Worm (Caenorhabditis elegans) whole organism, young adult: Measurements from ENCODE around the gene F01F1.2.
A peak's percentile ranks its signal among the peaks of the same experiment; 100 is the strongest.

Source experiments
- B0019.2 ChIP-seq: fragments of 200-800 bp; sonication (Bioruptor generic); conservative IDR thresholded peaks from 2 replicates; pipeline ENCODE4 v1.3.6; 2022; ENCODE audit warnings: missing genetic modification reagents, missing genetic modification characterization, missing compliant biosample characterization
- B0336.3 ChIP-seq: fragments of 200-800 bp; sonication (Bioruptor generic); IDR thresholded peaks from 2 replicates; pipeline ENCODE4 v1.3.6; 2022; ENCODE audit warnings: missing genetic modification characterization, missing compliant biosample characterization
- D2030.7 ChIP-seq: fragments of 200-800 bp; sonication (Bioruptor generic); IDR thresholded peaks from 2 replicates; pipeline ENCODE4 v1.3.6; 2022; ENCODE audit warnings: missing genetic modification reagents, missing genetic modification characterization, missing compliant biosample characterization
- F22D6.2 ChIP-seq: sonication (generic microtip); optimal IDR thresholded peaks from 2 replicates; lab custom pipeline; 2016; ENCODE audit warnings: mild to moderate bottlenecking, missing genetic modification characterization, missing compliant biosample characterization
- F33H1.4 ChIP-seq: fragments of 200-800 bp; sonication (Bioruptor generic); IDR thresholded peaks from 2 replicates; pipeline ENCODE4 v1.3.6; 2022; ENCODE audit warnings: missing genetic modification reagents, missing genetic modification characterization, missing compliant biosample characterization
- F39B2.1 ChIP-seq: fragments of 200-800 bp; sonication (Bioruptor generic); IDR thresholded peaks from 2 replicates; pipeline ENCODE4 v1.3.6; 2022; ENCODE audit warnings: missing genetic modification reagents, missing genetic modification characterization, missing compliant biosample characterization
- K12H6.12 ChIP-seq: fragments of 200-800 bp; sonication (Bioruptor generic); optimal IDR thresholded peaks from 2 replicates; lab custom pipeline; 2018; ENCODE audit warnings: mild to moderate bottlenecking, missing genetic modification characterization, missing compliant biosample characterization
- Y79H2A.3 ChIP-seq: fragments of 200-800 bp; sonication (Bioruptor generic); conservative IDR thresholded peaks from 2 replicates; pipeline ENCODE4 v1.3.6; 2022; ENCODE audit warnings: missing genetic modification reagents, missing genetic modification characterization, missing compliant biosample characterization
- Y95B8A.8 ChIP-seq: fragments of 200-800 bp; sonication (Bioruptor generic); IDR thresholded peaks from 2 replicates; pipeline ENCODE4 v1.3.6; 2022; ENCODE audit warnings: missing genetic modification reagents, missing genetic modification characterization, missing compliant biosample characterization
- ZK185.1 ChIP-seq: sonication (generic microtip); optimal IDR thresholded peaks from 2 replicates; lab custom pipeline; 2016; ENCODE audit warnings: mild to moderate bottlenecking, missing genetic modification characterization, missing compliant biosample characterization; ENCODE audit not compliant: poor library complexity, severe bottlenecking
- athp-1 ChIP-seq: sonication (generic microtip); optimal IDR thresholded peaks from 2 replicates; lab custom pipeline; 2017; ENCODE audit warnings: mild to moderate bottlenecking, missing genetic modification characterization, missing compliant biosample characterization
- bed-1 ChIP-seq: fragments of 200-800 bp; sonication (Bioruptor generic); IDR thresholded peaks from 2 replicates; pipeline ENCODE4 v1.3.6; 2022; ENCODE audit warnings: missing genetic modification reagents, missing genetic modification characterization, missing compliant biosample characterization
- cebp-1 ChIP-seq, 2 experiments: fragments of 200-800 bp in 1 of 2; sonication (Bioruptor generic) in 1 of 2; sonication (generic microtip) in 1 of 2; IDR thresholded peaks in 1 of 2; optimal IDR thresholded peaks in 1 of 2; 2 replicates each; pipeline versions ENCODE4 v1.3.6 to Lab custom; 2017 to 2022; ENCODE audit warnings: missing compliant biosample characterization in 2 of 2, missing genetic modification characterization in 2 of 2, mild to moderate bottlenecking in 1 of 2, missing genetic modification reagents in 1 of 2, moderate library complexity in 1 of 2
- ceh-100 ChIP-seq: fragments of 200-800 bp; sonication (Bioruptor generic); IDR thresholded peaks from 2 replicates; pipeline ENCODE4 v1.3.6; 2022; ENCODE audit warnings: missing genetic modification reagents, missing genetic modification characterization, missing compliant biosample characterization
- ceh-79 ChIP-seq: sonication (generic microtip); optimal IDR thresholded peaks from 2 replicates; lab custom pipeline; 2017; ENCODE audit warnings: mild to moderate bottlenecking, missing genetic modification characterization, missing compliant biosample characterization
- dox-1 ChIP-seq: fragments of 200-800 bp; sonication (Bioruptor generic); IDR thresholded peaks from 2 replicates; pipeline ENCODE4 v1.3.6; 2022; ENCODE audit warnings: missing genetic modification reagents, missing genetic modification characterization, missing compliant biosample characterization
- him-1 ChIP-seq: sonication (generic microtip); optimal IDR thresholded peaks from 2 replicates; lab custom pipeline; 2016; ENCODE audit warnings: missing genotype, missing genetic modification reagents, missing genetic modification characterization, missing compliant biosample characterization
- hlh-26 ChIP-seq: fragments of 200-800 bp; sonication (Bioruptor generic); conservative IDR thresholded peaks from 2 replicates; pipeline ENCODE4 v1.3.6; 2022; ENCODE audit warnings: missing genetic modification reagents, missing genetic modification characterization, missing compliant biosample characterization
- hmg-1.2 ChIP-seq: fragments of 200-800 bp; sonication (Bioruptor generic); IDR thresholded peaks from 2 replicates; pipeline ENCODE4 v1.3.6; 2022; ENCODE audit warnings: missing genetic modification reagents, missing genetic modification characterization, missing compliant biosample characterization
- let-526 ChIP-seq: fragments of 200-800 bp; sonication (Bioruptor generic); IDR thresholded peaks from 2 replicates; pipeline ENCODE4 v1.3.6; 2022; ENCODE audit warnings: missing genetic modification reagents, missing genetic modification characterization, missing compliant biosample characterization
- let-607 ChIP-seq, 2 experiments: fragments of 200-800 bp in 1 of 2; sonication (Bioruptor generic) in 1 of 2; sonication (generic microtip) in 1 of 2; optimal IDR thresholded peaks; 2 replicates each; lab custom pipeline; 2016 to 2018; ENCODE audit warnings: mild to moderate bottlenecking in 2 of 2, missing compliant biosample characterization in 2 of 2, missing genetic modification characterization in 2 of 2, moderate library complexity in 2 of 2, missing genotype in 1 of 2
- lin-26 ChIP-seq: fragments of 200-800 bp; sonication (Bioruptor generic); IDR thresholded peaks from 2 replicates; pipeline ENCODE4 v1.3.6; 2022; ENCODE audit warnings: missing genetic modification reagents, missing genetic modification characterization, missing compliant biosample characterization
- lin-35 ChIP-seq, 3 experiments: fragments of 150-350 bp in 2 of 3; sonication (generic microtip) in 1 of 3; optimal IDR thresholded peaks; 2 replicates each; lab custom pipeline; 2014 to 2018; ENCODE audit warnings: missing biosample characterization in 3 of 3, missing genetic modification characterization in 3 of 3, missing genetic modification reagents in 3 of 3
- lin-40 ChIP-seq: sonication (generic microtip); optimal IDR thresholded peaks from 2 replicates; lab custom pipeline; 2016; ENCODE audit warnings: missing genetic modification characterization, mild to moderate bottlenecking, missing compliant biosample characterization, missing genotype, missing genetic modification reagents
- lsl-1 ChIP-seq: fragments of 200-800 bp; sonication (Bioruptor generic); optimal IDR thresholded peaks from 2 replicates; lab custom pipeline; 2018; ENCODE audit warnings: mild to moderate bottlenecking, missing genetic modification characterization, moderate library complexity, missing compliant biosample characterization
- madf-3 ChIP-seq: fragments of 200-800 bp; sonication (Bioruptor generic); IDR thresholded peaks from 2 replicates; pipeline ENCODE4 v1.3.6; 2022; ENCODE audit warnings: missing genetic modification reagents, missing genetic modification characterization, missing compliant biosample characterization
- madf-6 ChIP-seq: fragments of 200-800 bp; sonication (Bioruptor generic); IDR thresholded peaks from 2 replicates; pipeline ENCODE4 v1.3.6; 2022; ENCODE audit warnings: missing genetic modification reagents, missing genetic modification characterization, missing compliant biosample characterization
- madf-8 ChIP-seq: fragments of 200-800 bp; sonication (Bioruptor generic); conservative IDR thresholded peaks from 2 replicates; pipeline ENCODE4 v1.3.6; 2022; ENCODE audit warnings: missing genetic modification reagents, missing genetic modification characterization, missing compliant biosample characterization
- mcd-1 ChIP-seq: fragments of 200-800 bp; sonication (Bioruptor generic); IDR thresholded peaks from 2 replicates; pipeline ENCODE4 v1.3.6; 2022; ENCODE audit warnings: missing genetic modification reagents, missing genetic modification characterization, missing compliant biosample characterization
- nhr-80 ChIP-seq: sonication (generic microtip); optimal IDR thresholded peaks from 2 replicates; lab custom pipeline; 2016; ENCODE audit warnings: missing genetic modification characterization, missing compliant biosample characterization
- pbrm-1 ChIP-seq: fragments of 200-800 bp; sonication (Bioruptor generic); IDR thresholded peaks from 2 replicates; pipeline ENCODE4 v1.3.6; 2022; ENCODE audit warnings: missing genetic modification reagents, missing genetic modification characterization, missing compliant biosample characterization
- snpc-3.4 ChIP-seq: sonication (generic microtip); optimal IDR thresholded peaks from 2 replicates; lab custom pipeline; 2017; ENCODE audit warnings: missing genetic modification characterization, mild to moderate bottlenecking, missing compliant biosample characterization, antibody characterized with exemption, moderate library complexity, missing genotype, missing genetic modification reagents
- snpc-4 ChIP-seq, 5 experiments: fragments of 150-350 bp in 1 of 5; sonication (generic microtip) in 4 of 5; optimal IDR thresholded peaks; 2 replicates each; lab custom pipeline; 2014 to 2018; ENCODE audit warnings: missing genetic modification characterization in 5 of 5, missing biosample characterization in 3 of 5, antibody characterized with exemption in 2 of 5, mild to moderate bottlenecking in 2 of 5, missing compliant biosample characterization in 2 of 5, missing genotype in 2 of 5, moderate library complexity in 2 of 5, missing genetic modification reagents in 1 of 5
- somi-1 ChIP-seq: fragments of 200-800 bp; sonication (Bioruptor generic); optimal IDR thresholded peaks from 2 replicates; lab custom pipeline; 2018; ENCODE audit warnings: mild to moderate bottlenecking, missing genetic modification characterization, missing compliant biosample characterization
- tbp1 ChIP-seq: fragments of 200-800 bp; sonication (Bioruptor generic); optimal IDR thresholded peaks from 2 replicates; lab custom pipeline; 2018; ENCODE audit warnings: mild to moderate bottlenecking, missing genetic modification characterization, missing compliant biosample characterization
- tbx-9 ChIP-seq: sonication (generic microtip); optimal IDR thresholded peaks from 2 replicates; lab custom pipeline; 2016; ENCODE audit warnings: borderline replicate concordance, missing genetic modification characterization, inconsistent platforms, missing compliant biosample characterization
- tlf-1 ChIP-seq: fragments of 200-800 bp; sonication (Bioruptor generic); optimal IDR thresholded peaks from 2 replicates; lab custom pipeline; 2018; ENCODE audit warnings: mild to moderate bottlenecking, missing genetic modification characterization, missing compliant biosample characterization
- unc-62 ChIP-seq: fragments of 150-350 bp; optimal IDR thresholded peaks from 2 replicates; lab custom pipeline; 2014; ENCODE audit warnings: missing biosample characterization, missing genetic modification reagents, missing genetic modification characterization
- ztf-22 ChIP-seq: fragments of 200-800 bp; sonication (Bioruptor generic); optimal IDR thresholded peaks from 2 replicates; lab custom pipeline; 2018; ENCODE audit warnings: mild to moderate bottlenecking, missing genetic modification characterization, moderate library complexity, missing compliant biosample characterization
- ztf-25 ChIP-seq: fragments of 200-800 bp; sonication (Bioruptor generic); IDR thresholded peaks from 2 replicates; pipeline ENCODE4 v1.3.6; 2022; ENCODE audit warnings: missing genetic modification reagents, missing genetic modification characterization, missing compliant biosample characterization
- ztf-26 ChIP-seq: sonication (generic microtip); optimal IDR thresholded peaks from 2 replicates; lab custom pipeline; 2017; ENCODE audit warnings: missing genetic modification characterization, missing compliant biosample characterization
- ztf-28 ChIP-seq: fragments of 200-800 bp; sonication (Bioruptor generic); IDR thresholded peaks from 2 replicates; pipeline ENCODE4 v1.3.6; 2022; ENCODE audit warnings: missing genetic modification reagents, missing genetic modification characterization, missing compliant biosample characterization

Gene F01F1.2

DNA sequence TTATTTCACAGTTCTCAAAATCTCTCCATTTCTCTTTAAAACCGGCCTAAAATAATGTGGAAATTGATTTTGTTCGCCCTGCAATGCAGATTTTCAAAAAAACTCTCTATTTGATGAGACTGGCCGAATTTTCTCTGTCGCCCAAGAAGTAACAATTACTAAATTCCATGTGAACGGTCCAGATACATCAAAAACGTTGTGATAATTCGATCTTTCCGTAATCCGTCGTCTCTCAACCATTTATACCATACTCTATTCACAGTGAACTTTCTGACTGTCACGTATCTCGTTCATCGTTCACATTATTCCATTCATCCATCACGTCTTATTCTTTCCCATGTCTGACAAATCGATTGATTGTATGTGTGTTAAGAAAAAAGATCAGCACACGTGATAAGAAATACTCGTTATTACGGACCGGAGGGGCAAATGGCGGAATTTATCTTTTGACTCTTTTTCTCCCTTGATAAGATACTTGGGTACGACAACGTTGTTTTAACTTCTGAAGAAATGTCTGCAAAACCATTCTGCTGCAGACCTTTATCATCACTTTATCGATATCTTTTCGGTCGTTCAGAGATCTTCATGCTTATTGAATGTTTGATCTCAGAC lies 42.8 kb downstream of the F01F1.2 start:
- TF ChIP-seq him-1 (tag; lab: Kevin White, UChicago) (no peak), madf-3 (GFP tag; lab: Robert Waterston, UW) (no peak), snpc-4 (GFP tag; optimal IDR thresholded peaks at IDR 0.05; lab: Kevin White, UChicago) (no peak), snpc-4 (tag; optimal IDR thresholded peaks at IDR 0.05; lab: Kevin White, UChicago) (no peak), bed-1 (GFP tag; lab: Robert Waterston, UW) (no peak), ztf-22 (GFP tag; lab: Kevin White, UChicago) (no peak), mcd-1 (GFP tag; lab: Robert Waterston, UW) (no peak), unc-62 (no peak), somi-1 (GFP tag; lab: Kevin White, UChicago) (peak; percentile 6), ztf-28 (GFP tag; lab: Robert Waterston, UW) (no peak), tbp1 (no peak), F22D6.2 (tag; lab: Kevin White, UChicago) (no peak), ztf-26 (tag; lab: Kevin White, UChicago) (peak; percentile 36), let-607 (tag; optimal IDR thresholded peaks at IDR 0.05; lab: Kevin White, UChicago) (no peak), B0336.3 (GFP tag; lab: Robert Waterston, UW) (no peak), Y95B8A.8 (GFP tag; lab: Robert Waterston, UW) (no peak), dox-1 (no peak), lin-40 (tag; lab: Kevin White, UChicago) (peak; percentile 0), nhr-80 (tag; lab: Kevin White, UChicago) (no peak), let-526 (GFP tag; lab: Robert Waterston, UW) (no peak)

- no peak for TF ChIP-seq hlh-26
- TF ChIP-seq tbx-9 (tag; lab: Kevin White, UChicago), result no peak
- TF ChIP-seq madf-8 (GFP tag; lab: Robert Waterston, UW), result no peak
These were observed 43.9 kb downstream of the F01F1.2 start for ce11 chrIII:5922236-5922635.

- TF ChIP-seq madf-6 (GFP tag; lab: Robert Waterston, UW) (peak; percentile 60; the same call in 1 of the 2 replicates), lin-40 (tag; lab: Kevin White, UChicago) (no peak), D2030.7 (GFP tag; lab: Robert Waterston, UW) (0 out of 2 replicates have a peak, but pooled peaks have one; percentile 19), lin-26 (no peak), F33H1.4 (peak; percentile 32; the same call in 1 of the 2 replicates), B0019.2 (GFP tag; lab: Robert Waterston, UW) (no peak), madf-8 (GFP tag; lab: Robert Waterston, UW) (0 out of 2 replicates have a peak, but pooled peaks have one; percentile 13), ztf-25 (GFP tag; lab: Robert Waterston, UW) (no peak), tlf-1 (GFP tag; lab: Kevin White, UChicago) (no peak), athp-1 (no peak), hmg-1.2 (peak; percentile 94), cebp-1 (GFP tag; IDR thresholded peaks at IDR 0.05; lab: Robert Waterston, UW) (peak; percentile 79), cebp-1 (tag; optimal IDR thresholded peaks at IDR 0.05; lab: Kevin White, UChicago) (peak; percentile 96), F39B2.1 (GFP tag; lab: Robert Waterston, UW) (no peak), snpc-4 (GFP tag; optimal IDR thresholded peaks at IDR 0.05; lab: Kevin White, UChicago) (no peak), snpc-4 (tag; optimal IDR thresholded peaks at IDR 0.05; lab: Kevin White, UChicago) (peak in 1 of 4 experiments; percentile 37), snpc-3.4 (tag; lab: Kevin White, UChicago) (no peak), ZK185.1 (tag; lab: Kevin White, UChicago) (peak; percentile 19), Y79H2A.3 (GFP tag; lab: Robert Waterston, UW) (no peak), pbrm-1 (GFP tag; lab: Robert Waterston, UW) (no peak), K12H6.12 (tag; lab: Kevin White, UChicago) (no peak), lin-35 (GFP tag; optimal IDR thresholded peaks at IDR 0.05; lab: Kevin White, UChicago) (peak in 1 of 3 experiments; percentile 6), mcd-1 (GFP tag; lab: Robert Waterston, UW) (peak; percentile 82), ceh-100 (GFP tag; lab: Robert Waterston, UW) (no peak), lsl-1 (GFP tag; lab: Kevin White, UChicago) (peak; percentile 24), ceh-79 (no peak)
These were observed 47.4 kb downstream of the F01F1.2 start, which contains the start of the genes dnc-2 and bcl-7 for ce11 chrIII:5925724-5926123. dnc-2 (minus strand) TSS chrIII:5925756. bcl-7 (plus strand) TSS chrIII:5926086.
